Fruit fly (Drosophila melanogaster) whole organism, embryonic: Measurements from ENCODE around the gene CG7924.

Experiments used
- Asciz ChIP-seq: fragments of 200-800 bp; sonication (Bioruptor generic); optimal IDR thresholded peaks from 2 replicates; lab custom pipeline; 2017; ENCODE audit warnings: missing biosample characterization, mild to moderate bottlenecking, missing genetic modification characterization, missing genetic modification reagents
- B-H1 ChIP-seq: fragments of 200-800 bp; sonication (Bioruptor generic); IDR thresholded peaks from 3 replicates; pipeline ENCODE4 v1.3.6; 2022; ENCODE audit warnings: missing biosample characterization, missing genetic modification characterization
- CG10462 ChIP-seq: fragments of 200-800 bp; sonication (Bioruptor generic); optimal IDR thresholded peaks from 2 replicates; lab custom pipeline; 2016; ENCODE audit warnings: missing biosample characterization, missing genetic modification characterization
- CG10543 ChIP-seq: fragments of 200-800 bp; sonication (Bioruptor generic); optimal IDR thresholded peaks from 3 replicates; lab custom pipeline; 2017; ENCODE audit warnings: missing biosample characterization, mild to moderate bottlenecking, missing genetic modification characterization, moderate library complexity
- CG11695 ChIP-seq: fragments of 200-800 bp; sonication (Bioruptor generic); IDR thresholded peaks from 3 replicates; pipeline ENCODE4 v1.3.6; 2022; ENCODE audit warnings: missing biosample characterization, missing genetic modification characterization
- CG12236 ChIP-seq: fragments of 200-800 bp; sonication (Bioruptor generic); optimal IDR thresholded peaks from 2 replicates; lab custom pipeline; 2016; ENCODE audit warnings: missing biosample characterization, missing genetic modification characterization
- CG12659 ChIP-seq: fragments of 200-800 bp; sonication (Bioruptor generic); optimal IDR thresholded peaks from 3 replicates; lab custom pipeline; 2017; ENCODE audit warnings: mild to moderate bottlenecking, missing biosample characterization, missing genetic modification reagents, missing genetic modification characterization
- CG14860 ChIP-seq: fragments of 200-800 bp; sonication (Bioruptor generic); IDR thresholded peaks from 3 replicates; pipeline ENCODE4 v1.3.6; 2022; ENCODE audit warnings: missing biosample characterization, missing genetic modification characterization; ENCODE audit not compliant: partially characterized antibody
- CG15269 ChIP-seq: fragments of 200-800 bp; sonication (Bioruptor generic); optimal IDR thresholded peaks from 2 replicates; lab custom pipeline; 2018; ENCODE audit warnings: missing biosample characterization, mild to moderate bottlenecking, missing genetic modification characterization, moderate library complexity
- CG2129 ChIP-seq: fragments of 200-800 bp; sonication (Bioruptor generic); IDR thresholded peaks from 2 replicates; pipeline ENCODE4 v1.3.6; 2022; ENCODE audit warnings: missing biosample characterization, missing genetic modification characterization; ENCODE audit not compliant: partially characterized antibody
- CG2889 ChIP-seq: fragments of 200-800 bp; sonication (Bioruptor generic); IDR thresholded peaks from 3 replicates; pipeline ENCODE4 v1.3.6; 2022; ENCODE audit warnings: missing biosample characterization, missing genetic modification characterization
- CG31365 ChIP-seq: fragments of 200-800 bp; sonication (Bioruptor generic); optimal IDR thresholded peaks from 2 replicates; lab custom pipeline; 2018; ENCODE audit warnings: missing biosample characterization, mild to moderate bottlenecking, missing genetic modification characterization
- CG32772 ChIP-seq: fragments of 200-800 bp; sonication (Bioruptor generic); IDR thresholded peaks from 2 replicates; pipeline ENCODE4 v1.3.6; 2022; ENCODE audit warnings: missing biosample characterization, missing genetic modification characterization
- CG4707 ChIP-seq: fragments of 200-800 bp; sonication (Bioruptor generic); optimal IDR thresholded peaks from 2 replicates; lab custom pipeline; 2018; ENCODE audit warnings: missing biosample characterization, mild to moderate bottlenecking, missing genetic modification characterization, moderate library complexity
- CG9437 ChIP-seq: fragments of 200-800 bp; sonication (Bioruptor generic); optimal IDR thresholded peaks from 2 replicates; lab custom pipeline; 2018; ENCODE audit warnings: missing biosample characterization, mild to moderate bottlenecking, missing genetic modification characterization
- CG9727 ChIP-seq: fragments of 200-800 bp; sonication (Bioruptor generic); optimal IDR thresholded peaks from 3 replicates; lab custom pipeline; 2017; ENCODE audit warnings: missing biosample characterization, mild to moderate bottlenecking, missing genetic modification characterization
- Chrac-16 ChIP-seq: fragments of 200-800 bp; sonication (Bioruptor generic); optimal IDR thresholded peaks from 3 replicates; lab custom pipeline; 2016; ENCODE audit warnings: missing biosample characterization, missing genetic modification characterization
- CkIIα-i1 ChIP-seq: fragments of 200-800 bp; sonication (Bioruptor generic); IDR thresholded peaks from 2 replicates; pipeline ENCODE4 v1.3.6; 2022; ENCODE audit warnings: missing biosample characterization, missing genetic modification characterization
- Deaf1 ChIP-seq: fragments of 200-800 bp; optimal IDR thresholded peaks from 3 replicates; lab custom pipeline; 2019; ENCODE audit warnings: missing biosample characterization, mild to moderate bottlenecking, missing genetic modification characterization, moderate library complexity
- Dip3 ChIP-seq: fragments of 200-800 bp; sonication (Bioruptor generic); optimal IDR thresholded peaks from 3 replicates; lab custom pipeline; 2016; ENCODE audit warnings: missing biosample characterization, missing genetic modification characterization
- Dp ChIP-seq: fragments of 200-800 bp; sonication (Bioruptor generic); optimal IDR thresholded peaks from 2 replicates; lab custom pipeline; 2018; ENCODE audit warnings: missing biosample characterization, mild to moderate bottlenecking, missing genetic modification characterization, moderate library complexity
- Eip74EF ChIP-seq, 2 experiments: fragments of 200-800 bp in 1 of 2; fragments of >200 bp in 1 of 2; sonication (Bioruptor generic) in 1 of 2; optimal IDR thresholded peaks; 2 replicates each; lab custom pipeline; 2017 to 2019; ENCODE audit warnings: missing biosample characterization in 2 of 2, missing genetic modification characterization in 2 of 2, mild to moderate bottlenecking in 1 of 2, moderate library complexity in 1 of 2
- Fer2 ChIP-seq: fragments of 200-800 bp; sonication (Bioruptor generic); optimal IDR thresholded peaks from 2 replicates; lab custom pipeline; 2018; ENCODE audit warnings: missing biosample characterization, mild to moderate bottlenecking, missing genetic modification characterization, moderate library complexity
- Kr ChIP-seq: fragments of 200-800 bp; sonication (Bioruptor generic); optimal IDR thresholded peaks from 2 replicates; lab custom pipeline; 2017; ENCODE audit warnings: missing biosample characterization, mild to moderate bottlenecking, missing genetic modification characterization
- Nf-YB ChIP-seq: fragments of 200-800 bp; sonication (Bioruptor generic); optimal IDR thresholded peaks from 3 replicates; lab custom pipeline; 2019; ENCODE audit warnings: missing biosample characterization, mild to moderate bottlenecking, missing genetic modification characterization, moderate library complexity
- Sin3A ChIP-seq: fragments of >200 bp; optimal IDR thresholded peaks from 2 replicates; lab custom pipeline; 2018
- abd-A ChIP-seq: fragments of 200-800 bp; sonication (Bioruptor generic); optimal IDR thresholded peaks from 3 replicates; lab custom pipeline; 2019; ENCODE audit warnings: missing biosample characterization, mild to moderate bottlenecking, missing genetic modification characterization, moderate library complexity
- al ChIP-seq: fragments of 200-800 bp; sonication (Bioruptor generic); IDR thresholded peaks from 2 replicates; pipeline ENCODE4 v1.3.6; 2022; ENCODE audit warnings: missing biosample characterization, missing genetic modification characterization
- aop ChIP-seq: fragments of 200-800 bp; sonication (Bioruptor generic); IDR thresholded peaks from 2 replicates; pipeline ENCODE4 v1.3.6; 2022; ENCODE audit warnings: missing biosample characterization, missing genetic modification characterization
- br ChIP-seq: fragments of >200 bp; optimal IDR thresholded peaks from 2 replicates; lab custom pipeline; 2017
- caup ChIP-seq: fragments of 200-800 bp; sonication (Bioruptor generic); optimal IDR thresholded peaks from 3 replicates; lab custom pipeline; 2017; ENCODE audit warnings: missing biosample characterization, mild to moderate bottlenecking, missing genetic modification characterization, moderate library complexity; ENCODE audit not compliant: severe bottlenecking
- chm ChIP-seq: fragments of 200-800 bp; sonication (Bioruptor generic); IDR thresholded peaks from 2 replicates; pipeline ENCODE4 v1.3.6; 2022; ENCODE audit warnings: missing biosample characterization, missing genetic modification characterization
- dmrt11E ChIP-seq: fragments of 200-800 bp; sonication (Bioruptor generic); optimal IDR thresholded peaks from 3 replicates; lab custom pipeline; 2018; ENCODE audit warnings: missing biosample characterization, mild to moderate bottlenecking, missing genetic modification characterization, moderate library complexity
- ftz-f1 ChIP-seq: fragments of 200-800 bp; sonication (Bioruptor generic); optimal IDR thresholded peaks from 2 replicates; lab custom pipeline; 2016; ENCODE audit warnings: missing biosample characterization, missing genetic modification characterization
- ind ChIP-seq: fragments of 200-800 bp; sonication (Bioruptor generic); optimal IDR thresholded peaks from 3 replicates; lab custom pipeline; 2016; ENCODE audit warnings: missing biosample characterization, missing genetic modification characterization
- inv ChIP-seq: fragments of 200-800 bp; sonication (Bioruptor generic); IDR thresholded peaks from 2 replicates; pipeline ENCODE4 v1.3.6; 2022; ENCODE audit warnings: missing biosample characterization, missing genetic modification characterization; ENCODE audit not compliant: partially characterized antibody
- kni ChIP-seq: fragments of 200-800 bp; sonication (Bioruptor generic); optimal IDR thresholded peaks from 3 replicates; lab custom pipeline; 2017; ENCODE audit warnings: mild to moderate bottlenecking, missing biosample characterization, missing genetic modification reagents, missing genetic modification characterization
- nau ChIP-seq: fragments of 200-800 bp; sonication (Bioruptor generic); optimal IDR thresholded peaks from 3 replicates; lab custom pipeline; 2017; ENCODE audit warnings: missing biosample characterization, mild to moderate bottlenecking, missing genetic modification characterization, missing genetic modification reagents
- nom ChIP-seq: fragments of 200-800 bp; sonication (Bioruptor generic); optimal IDR thresholded peaks from 2 replicates; lab custom pipeline; 2017; ENCODE audit warnings: missing biosample characterization, missing genetic modification characterization, mild to moderate bottlenecking, moderate library complexity, missing genetic modification reagents
- pb ChIP-seq: fragments of 200-800 bp; sonication (Bioruptor generic); optimal IDR thresholded peaks from 3 replicates; lab custom pipeline; 2016; ENCODE audit warnings: missing biosample characterization, missing genetic modification characterization
- pfk ChIP-seq: fragments of 200-800 bp; sonication (Bioruptor generic); optimal IDR thresholded peaks from 2 replicates; lab custom pipeline; 2018; ENCODE audit warnings: missing biosample characterization, mild to moderate bottlenecking, missing genetic modification characterization, moderate library complexity
- rib ChIP-seq: fragments of 200-800 bp; sonication (Bioruptor generic); IDR thresholded peaks from 2 replicates; pipeline ENCODE4 v1.3.6; 2022; ENCODE audit warnings: missing biosample characterization, missing genetic modification characterization
- sens-2 ChIP-seq: fragments of 200-800 bp; sonication (Bioruptor generic); IDR thresholded peaks from 2 replicates; pipeline ENCODE4 v1.3.6; 2022; ENCODE audit warnings: missing biosample characterization, missing genetic modification characterization
- sqz ChIP-seq: fragments of 200-800 bp; sonication (Bioruptor generic); optimal IDR thresholded peaks from 3 replicates; lab custom pipeline; 2018; ENCODE audit warnings: missing biosample characterization, mild to moderate bottlenecking, missing genetic modification characterization
- sug ChIP-seq: fragments of 200-800 bp; optimal IDR thresholded peaks from 2 replicates; lab custom pipeline; 2019; ENCODE audit warnings: missing biosample characterization, mild to moderate bottlenecking, missing genetic modification characterization, moderate library complexity
- twi ChIP-seq: fragments of 200-800 bp; optimal IDR thresholded peaks from 2 replicates; lab custom pipeline; 2019; ENCODE audit warnings: missing biosample characterization, mild to moderate bottlenecking, missing genetic modification characterization, moderate library complexity
- tx ChIP-seq: fragments of 200-800 bp; sonication (Bioruptor generic); optimal IDR thresholded peaks from 2 replicates; lab custom pipeline; 2016; ENCODE audit warnings: missing biosample characterization, missing genetic modification characterization
- vnd ChIP-seq: fragments of 200-800 bp; sonication (Bioruptor generic); IDR thresholded peaks from 3 replicates; pipeline ENCODE4 v1.3.6; 2022; ENCODE audit warnings: missing biosample characterization, missing genetic modification characterization; ENCODE audit not compliant: partially characterized antibody
- zf30C ChIP-seq: fragments of 200-800 bp; sonication (Bioruptor generic); optimal IDR thresholded peaks from 3 replicates; lab custom pipeline; 2018; ENCODE audit warnings: missing biosample characterization, mild to moderate bottlenecking, missing genetic modification characterization
- zfh2 ChIP-seq: fragments of 200-800 bp; sonication (Bioruptor generic); optimal IDR thresholded peaks from 2 replicates; lab custom pipeline; 2016; ENCODE audit warnings: missing biosample characterization, missing genetic modification characterization

CG7924 gene

DNA sequence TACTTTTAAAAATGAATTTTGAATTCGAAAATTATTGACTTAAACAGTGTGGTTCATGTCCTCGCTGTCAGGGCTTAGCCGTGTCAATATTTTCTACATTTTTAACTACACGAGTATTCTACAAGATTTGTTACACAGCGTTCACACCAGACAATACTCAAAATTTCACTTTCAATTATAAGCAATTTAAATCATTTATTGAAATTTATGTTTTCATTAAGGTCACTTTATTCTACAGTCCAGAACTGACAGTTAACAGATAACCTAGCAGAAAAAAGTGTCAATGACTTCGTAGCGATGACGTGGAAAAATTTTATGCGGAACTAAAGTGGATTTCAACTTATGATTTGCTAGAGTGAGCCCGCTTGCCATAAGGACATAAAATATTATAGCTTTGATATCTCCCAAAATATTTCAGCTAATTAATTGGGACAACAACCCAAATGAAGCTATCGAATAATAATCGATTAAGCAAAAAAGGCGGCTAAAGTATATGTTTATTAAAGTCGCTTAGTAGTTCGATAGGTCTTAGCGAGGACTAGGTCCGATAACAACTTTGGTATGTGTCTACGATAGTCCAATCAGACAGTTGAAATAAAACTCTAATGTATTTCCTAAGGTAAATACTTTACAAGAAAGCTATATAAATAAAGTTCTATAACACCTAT, 43.2 kb upstream of the CG7924 start (continued):
- TF ChIP-seq CG12659: peak; percentile 32
- TF ChIP-seq tx (GFP tag; lab: Kevin White, UChicago): no peak
- no peak for TF ChIP-seq pb (GFP tag; lab: Kevin White, UChicago)
- TF ChIP-seq zfh2 (GFP tag; lab: Kevin White, UChicago): no peak
- TF ChIP-seq pfk (GFP tag; lab: Kevin White, UChicago): no peak
- peak; percentile 37 for TF ChIP-seq Dip3 (GFP tag; lab: Kevin White, UChicago)
- no peak for TF ChIP-seq CG12236 (GFP tag; lab: Kevin White, UChicago)
- no peak; the same call in 1 of the 2 replicates for TF ChIP-seq sens-2 (GFP tag; lab: Robert Waterston, UW)
- no peak for TF ChIP-seq CG15269
- no peak for TF ChIP-seq Chrac-16
- TF ChIP-seq Sin3A (lab: Kevin White, UChicago): no peak
- no peak for TF ChIP-seq zf30C
- peak; percentile 49 for TF ChIP-seq CG32772
- no peak for TF ChIP-seq nau (GFP tag; lab: Kevin White, UChicago)
- no peak for TF ChIP-seq abd-A (tag; lab: Kevin White, UChicago)
- TF ChIP-seq nom (GFP tag; lab: Kevin White, UChicago): no peak
- TF ChIP-seq sqz (GFP tag; lab: Kevin White, UChicago): no peak
- TF ChIP-seq caup (GFP tag; lab: Kevin White, UChicago): peak; percentile 59
- no peak for TF ChIP-seq CG10543 (GFP tag; lab: Kevin White, UChicago)
- no peak for TF ChIP-seq CG10462 (GFP tag; lab: Kevin White, UChicago)
- no peak for TF ChIP-seq kni (GFP tag; lab: Kevin White, UChicago)
- peak; percentile 39 for TF ChIP-seq dmrt11E (tag; lab: Kevin White, UChicago)
- no peak for TF ChIP-seq CG2129 (GFP tag; lab: Robert Waterston, UW)
- no peak for TF ChIP-seq Deaf1 (tag; lab: Kevin White, UChicago)
- no peak for TF ChIP-seq Fer2 (tag; lab: Kevin White, UChicago)
- no peak for TF ChIP-seq vnd (GFP tag; lab: Robert Waterston, UW)
- TF ChIP-seq rib: no peak
- no peak for TF ChIP-seq CG9727
- 0 out of 3 replicates have a peak, but pooled peaks have one; percentile 28 for TF ChIP-seq CG14860 (GFP tag; lab: Robert Waterston, UW)
- TF ChIP-seq sug (tag; lab: Kevin White, UChicago): no peak
- peak; percentile 83 for TF ChIP-seq CG11695 (GFP tag; lab: Robert Waterston, UW)
- no peak for TF ChIP-seq Nf-YB (GFP tag; lab: Kevin White, UChicago)
- TF ChIP-seq CG31365 (tag; lab: Kevin White, UChicago): peak; percentile 33
- no peak for TF ChIP-seq br (lab: Kevin White, UChicago)
- no peak for TF ChIP-seq CG4707 (GFP tag; lab: Kevin White, UChicago)
- TF ChIP-seq B-H1 (GFP tag; lab: Robert Waterston, UW): peak; percentile 64
- peak; percentile 56 for TF ChIP-seq Dp (GFP tag; lab: Kevin White, UChicago)
- TF ChIP-seq CG2889 (GFP tag; lab: Robert Waterston, UW): peak; percentile 63; the same call in 2 of the 3 replicates
- TF ChIP-seq aop (GFP tag; lab: Robert Waterston, UW): no peak
- no peak for TF ChIP-seq ftz-f1
- TF ChIP-seq Asciz (GFP tag; lab: Kevin White, UChicago): no peak
- TF ChIP-seq CG9437 (GFP tag; lab: Kevin White, UChicago): no peak
- TF ChIP-seq ind (GFP tag; lab: Kevin White, UChicago): peak; percentile 45
- no peak for TF ChIP-seq inv (GFP tag; lab: Robert Waterston, UW)
- peak; percentile 90 for TF ChIP-seq chm (GFP tag; lab: Robert Waterston, UW)
- TF ChIP-seq Kr (GFP tag; lab: Kevin White, UChicago): no peak
- TF ChIP-seq al (GFP tag; lab: Robert Waterston, UW): peak; percentile 36; the same call in 1 of the 2 replicates
- TF ChIP-seq Eip74EF (GFP tag; optimal IDR thresholded peaks at IDR 0.05; lab: Kevin White, UChicago): no peak
- TF ChIP-seq twi (tag; lab: Kevin White, UChicago): no peak
- no peak for TF ChIP-seq CkIIα-i1 (GFP tag; lab: Robert Waterston, UW)
